Worm (Caenorhabditis elegans): ENCODE data around the gene C02C6.14.

ce11 chrX:15586192-15586591 is 48.7 kb downstream of the C02C6.14 start:
- TF ChIP-seq tbx-2 (tag; optimal IDR thresholded peaks at IDR 0.05), result no peak
- no peak for TF ChIP-seq C16A3.4 (tag; optimal IDR thresholded peaks at IDR 0.05)
- TF ChIP-seq fkh-10 (GFP tag; optimal IDR thresholded peaks at IDR 0.05), result no peak
- no peak for TF ChIP-seq nhr-76 (tag; optimal IDR thresholded peaks at IDR 0.05)
- TF ChIP-seq nhr-28 (tag; optimal IDR thresholded peaks at IDR 0.05), result no peak
- TF ChIP-seq snpc-4 (tag; optimal IDR thresholded peaks at IDR 0.05), result peak; percentile 30
- no peak for TF ChIP-seq mdl-1 (tag; optimal IDR thresholded peaks at IDR 0.05)
- no peak for TF ChIP-seq grh-1 (GFP tag; IDR thresholded peaks at IDR 0.05)
- no peak for TF ChIP-seq F16B12.6 (tag; optimal IDR thresholded peaks at IDR 0.05)
- no peak for TF ChIP-seq ceh-8 (GFP tag; optimal IDR thresholded peaks at IDR 0.05)
